Worm (Caenorhabditis elegans) whole organism, L4 larva: ENCODE data around the gene msp-81.
A peak's percentile ranks its signal among the peaks of the same experiment; 100 is the strongest.

Experiments
- F10B5.3 ChIP-seq: sonication (generic microtip); optimal IDR thresholded peaks from 2 replicates; lab custom pipeline; 2016; ENCODE audit warnings: mild to moderate bottlenecking, missing genetic modification characterization, missing compliant biosample characterization
- F49E8.2 ChIP-seq: sonication (generic microtip); optimal IDR thresholded peaks from 2 replicates; lab custom pipeline; 2016; ENCODE audit warnings: missing compliant biosample characterization, mild to moderate bottlenecking, missing genetic modification characterization, borderline replicate concordance
- T20F7.1 ChIP-seq: fragments of 200-800 bp; sonication (Bioruptor generic); optimal IDR thresholded peaks from 2 replicates; lab custom pipeline; 2018; ENCODE audit warnings: mild to moderate bottlenecking, missing genetic modification characterization, missing compliant biosample characterization
- Y105C5A.15 ChIP-seq: fragments of 200-800 bp; sonication (Bioruptor generic); IDR thresholded peaks from 2 replicates; pipeline ENCODE4 v1.3.6; 2022; ENCODE audit warnings: missing genetic modification characterization, missing compliant biosample characterization
- ZK546.5 ChIP-seq, 2 experiments: sonication (generic microtip); optimal IDR thresholded peaks; 2 replicates each; lab custom pipeline; 2017; ENCODE audit warnings: missing biosample characterization in 2 of 2, missing genetic modification characterization in 2 of 2
- aha-1 ChIP-seq: fragments of 150-350 bp; peaks from one replicate; lab custom pipeline; 2014; ENCODE audit warnings: missing biosample characterization, missing genetic modification characterization
- arid-1 ChIP-seq: fragments of 200-800 bp; sonication (Bioruptor generic); conservative IDR thresholded peaks from 2 replicates; pipeline ENCODE4 v1.3.6; 2022; ENCODE audit warnings: missing genetic modification reagents, missing genetic modification characterization, missing compliant biosample characterization
- attf-4 ChIP-seq: sonication (generic microtip); optimal IDR thresholded peaks from 3 replicates; lab custom pipeline; 2017; ENCODE audit warnings: missing biosample characterization, missing genetic modification characterization
- ceh-20 ChIP-seq: fragments of 200-800 bp; sonication (Bioruptor generic); IDR thresholded peaks from 2 replicates; pipeline ENCODE4 v1.3.6; 2022; ENCODE audit warnings: missing genetic modification reagents, missing genetic modification characterization, missing compliant biosample characterization
- daf-16 ChIP-seq, 3 experiments: sonication (generic microtip); optimal IDR thresholded peaks; 2 replicates each; lab custom pipeline; 2016 to 2017; ENCODE audit warnings: missing genetic modification characterization in 3 of 3, missing genetic modification reagents in 3 of 3, mild to moderate bottlenecking in 2 of 3, missing compliant biosample characterization in 2 of 3, missing biosample characterization in 1 of 3, moderate library complexity in 1 of 3
- dmd-6 ChIP-seq: fragments of 200-800 bp; sonication (Bioruptor generic); IDR thresholded peaks from 2 replicates; pipeline ENCODE4 v1.3.6; 2022; ENCODE audit warnings: missing genetic modification reagents, missing genetic modification characterization, missing compliant biosample characterization
- dmd-8 ChIP-seq: fragments of 200-800 bp; sonication (Bioruptor generic); IDR thresholded peaks from 2 replicates; pipeline ENCODE4 v1.3.6; 2022; ENCODE audit warnings: missing genetic modification characterization, missing compliant biosample characterization
- dmd-9 ChIP-seq: fragments of 200-800 bp; sonication (Bioruptor generic); IDR thresholded peaks from 2 replicates; pipeline ENCODE4 v1.3.6; 2022; ENCODE audit warnings: missing genetic modification reagents, missing genetic modification characterization, missing compliant biosample characterization
- dpl-1 ChIP-seq: fragments of 150-350 bp; optimal IDR thresholded peaks from 2 replicates; lab custom pipeline; 2014; ENCODE audit warnings: missing biosample characterization, missing genetic modification reagents, missing genetic modification characterization
- dve-1 ChIP-seq: sonication (generic microtip); optimal IDR thresholded peaks from 2 replicates; lab custom pipeline; 2017; ENCODE audit warnings: antibody characterized with exemption, mild to moderate bottlenecking, missing genetic modification characterization, missing compliant biosample characterization; ENCODE audit not compliant: insufficient read depth
- egl-27 ChIP-seq: sonication (generic microtip); optimal IDR thresholded peaks from 3 replicates; lab custom pipeline; 2017; ENCODE audit warnings: missing biosample characterization, missing genetic modification reagents, missing genetic modification characterization
- egl-43 ChIP-seq: fragments of 200-800 bp; sonication (Bioruptor generic); IDR thresholded peaks from 2 replicates; pipeline ENCODE4 v1.3.6; 2022; ENCODE audit warnings: missing genetic modification reagents, missing genetic modification characterization, missing compliant biosample characterization
- hif-1 ChIP-seq, 2 experiments: sonication (generic microtip); optimal IDR thresholded peaks; 2 replicates each; lab custom pipeline; 2016 to 2017; ENCODE audit warnings: missing compliant biosample characterization in 2 of 2, missing genetic modification characterization in 2 of 2, missing genetic modification reagents in 2 of 2, missing genotype in 2 of 2, mild to moderate bottlenecking in 1 of 2
- hlh-11 ChIP-seq: fragments of 200-800 bp; sonication (Bioruptor generic); optimal IDR thresholded peaks from 2 replicates; lab custom pipeline; 2018; ENCODE audit warnings: mild to moderate bottlenecking, missing genetic modification characterization, missing compliant biosample characterization
- hlh-30 ChIP-seq: sonication (generic microtip); optimal IDR thresholded peaks from 2 replicates; lab custom pipeline; 2017; ENCODE audit warnings: antibody characterized with exemption, mild to moderate bottlenecking, missing genetic modification characterization, missing compliant biosample characterization; ENCODE audit not compliant: insufficient read depth
- hmg-1.1 ChIP-seq: fragments of 200-800 bp; sonication (Bioruptor generic); IDR thresholded peaks from 2 replicates; pipeline ENCODE4 v1.3.6; 2022; ENCODE audit warnings: missing genetic modification reagents, missing genetic modification characterization, missing compliant biosample characterization
- lin-1 ChIP-seq: fragments of 200-800 bp; sonication (Bioruptor generic); IDR thresholded peaks from 2 replicates; pipeline ENCODE4 v1.3.6; 2022; ENCODE audit warnings: missing genetic modification reagents, missing genetic modification characterization, missing compliant biosample characterization
- lin-13 ChIP-seq: fragments of 150-350 bp; optimal IDR thresholded peaks from 2 replicates; lab custom pipeline; 2014; ENCODE audit warnings: missing biosample characterization, missing genetic modification reagents, missing genetic modification characterization
- lin-15B ChIP-seq: fragments of 150-350 bp; sonication (generic microtip); optimal IDR thresholded peaks from 3 replicates; lab custom pipeline; 2014; ENCODE audit warnings: missing biosample characterization, missing genetic modification characterization
- lin-39 ChIP-seq: fragments of 150-350 bp; optimal IDR thresholded peaks from 2 replicates; lab custom pipeline; 2014; ENCODE audit warnings: missing biosample characterization, missing genetic modification reagents, missing genetic modification characterization
- lsy-2 ChIP-seq, 2 experiments: fragments of 150-350 bp in 1 of 2; sonication (generic microtip) in 1 of 2; optimal IDR thresholded peaks; 2 replicates each; lab custom pipeline; 2014 to 2017; ENCODE audit warnings: missing biosample characterization in 2 of 2, missing genetic modification characterization in 2 of 2
- madf-9 ChIP-seq: fragments of 200-800 bp; sonication (Bioruptor generic); conservative IDR thresholded peaks from 2 replicates; pipeline ENCODE4 v1.3.6; 2022; ENCODE audit warnings: missing genetic modification reagents, missing genetic modification characterization, missing compliant biosample characterization
- mdl-1 ChIP-seq, 2 experiments: fragments of 150-350 bp in 1 of 2; sonication (generic microtip) in 1 of 2; optimal IDR thresholded peaks; 2 replicates each; lab custom pipeline; 2014 to 2017; ENCODE audit warnings: missing biosample characterization in 2 of 2, missing genetic modification characterization in 2 of 2
- mep-1 ChIP-seq: fragments of 150-350 bp; sonication (generic microtip); optimal IDR thresholded peaks from 3 replicates; lab custom pipeline; 2014; ENCODE audit warnings: missing biosample characterization, missing genetic modification characterization
- mes-2 ChIP-seq: sonication (generic microtip); optimal IDR thresholded peaks from 2 replicates; lab custom pipeline; 2016; ENCODE audit warnings: missing genotype, mild to moderate bottlenecking, missing genetic modification characterization, missing compliant biosample characterization; ENCODE audit not compliant: poor library complexity, severe bottlenecking
- mxl-3 ChIP-seq: fragments of 200-800 bp; sonication (Bioruptor generic); optimal IDR thresholded peaks from 2 replicates; lab custom pipeline; 2018; ENCODE audit warnings: mild to moderate bottlenecking, missing genetic modification characterization, missing compliant biosample characterization
- nhr-10 ChIP-seq: fragments of 150-350 bp; optimal IDR thresholded peaks from 2 replicates; lab custom pipeline; 2014; ENCODE audit warnings: missing biosample characterization, missing genetic modification characterization
- nhr-11 ChIP-seq: fragments of 150-350 bp; optimal IDR thresholded peaks from 2 replicates; lab custom pipeline; 2014; ENCODE audit warnings: missing biosample characterization, missing genetic modification characterization
- nhr-28 ChIP-seq: fragments of 150-350 bp; optimal IDR thresholded peaks from 2 replicates; lab custom pipeline; 2014; ENCODE audit warnings: missing biosample characterization, missing genetic modification characterization
- nhr-48 ChIP-seq: sonication (generic microtip); optimal IDR thresholded peaks from 2 replicates; lab custom pipeline; 2016; ENCODE audit warnings: mild to moderate bottlenecking, missing genetic modification characterization, missing compliant biosample characterization
- nhr-6 ChIP-seq: fragments of 150-350 bp; optimal IDR thresholded peaks from 2 replicates; lab custom pipeline; 2014; ENCODE audit warnings: missing biosample characterization, missing genetic modification characterization
- nhr-77 ChIP-seq: fragments of 150-350 bp; optimal IDR thresholded peaks from 2 replicates; lab custom pipeline; 2014; ENCODE audit warnings: missing biosample characterization, missing genetic modification characterization
- pqm-1 ChIP-seq: sonication (generic microtip); optimal IDR thresholded peaks from 2 replicates; lab custom pipeline; 2017; ENCODE audit warnings: missing biosample characterization, missing genetic modification characterization
- rbr-2 ChIP-seq: sonication (generic microtip); optimal IDR thresholded peaks from 2 replicates; lab custom pipeline; 2016; ENCODE audit warnings: missing genotype, missing genetic modification characterization, missing compliant biosample characterization
- tag-97 ChIP-seq: fragments of 200-800 bp; sonication (Bioruptor generic); IDR thresholded peaks from 2 replicates; pipeline ENCODE4 v1.3.6; 2022; ENCODE audit warnings: missing genetic modification characterization, missing compliant biosample characterization
- tra-1 ChIP-seq: fragments of 200-800 bp; sonication (Bioruptor generic); IDR thresholded peaks from 2 replicates; pipeline ENCODE4 v1.3.6; 2022; ENCODE audit warnings: missing genetic modification reagents, missing genetic modification characterization, missing compliant biosample characterization
- unc-62 ChIP-seq, 3 experiments: fragments of 150-350 bp in 1 of 3; sonication (generic microtip); optimal IDR thresholded peaks in 2 of 3; peaks in 1 of 3; 1 replicate in 1 of 3; 2 replicates in 2 of 3; lab custom pipeline; 2014 to 2017; ENCODE audit warnings: missing biosample characterization in 3 of 3, missing genetic modification characterization in 3 of 3, missing genetic modification reagents in 3 of 3, missing genotype in 1 of 3
- zag-1 ChIP-seq: fragments of 150-350 bp; optimal IDR thresholded peaks from 2 replicates; lab custom pipeline; 2014; ENCODE audit warnings: missing biosample characterization, missing genetic modification characterization
- zfp-2 ChIP-seq: sonication (generic microtip); optimal IDR thresholded peaks from 2 replicates; lab custom pipeline; 2016; ENCODE audit warnings: mild to moderate bottlenecking, missing genetic modification characterization, missing compliant biosample characterization
- zip-11 ChIP-seq: fragments of 200-800 bp; sonication (Bioruptor generic); IDR thresholded peaks from 2 replicates; pipeline ENCODE4 v1.3.6; 2022; ENCODE audit warnings: missing genetic modification characterization, missing compliant biosample characterization

msp-81 gene

ce11 chrIV:9875646-9876045 lies 39.4 kb upstream of the msp-81 start (continued):
- no peak for TF ChIP-seq dmd-8 (GFP tag; lab: Robert Waterston, UW)

- TF ChIP-seq nhr-10 (no peak), ceh-20 (GFP tag; lab: Robert Waterston, UW) (peak; percentile 9; the same call in 1 of the 2 replicates), hlh-11 (tag; lab: Kevin White, UChicago) (peak; percentile 71), mep-1 (tag; lab: Kevin White, UChicago) (peak; percentile 66), madf-9 (GFP tag; lab: Robert Waterston, UW) (no peak), nhr-28 (tag; lab: Kevin White, UChicago) (peak; percentile 39), T20F7.1 (GFP tag; lab: Kevin White, UChicago) (peak; percentile 26), dmd-6 (GFP tag; lab: Robert Waterston, UW) (peak; percentile 61), aha-1 (tag; lab: Kevin White, UChicago) (peak; percentile 60), daf-16 (GFP tag; optimal IDR thresholded peaks at IDR 0.05; lab: Kevin White, UChicago) (no peak), daf-16 (tag; optimal IDR thresholded peaks at IDR 0.05; lab: Kevin White, UChicago) (peak; percentile 42), lin-15B (tag; lab: Kevin White, UChicago) (no peak), lsy-2 (tag; optimal IDR thresholded peaks at IDR 0.05; lab: Kevin White, UChicago) (peak in 1 of 2 experiments; percentile 46), dmd-8 (GFP tag; lab: Robert Waterston, UW) (no peak), ZK546.5 (tag; optimal IDR thresholded peaks at IDR 0.05; lab: Kevin White, UChicago) (no peak), nhr-6 (tag; lab: Kevin White, UChicago) (peak; percentile 15), hif-1 (tag; optimal IDR thresholded peaks at IDR 0.05; lab: Kevin White, UChicago) (peak in 1 of 2 experiments; percentile 8), dve-1 (tag; lab: Kevin White, UChicago) (peak; percentile 37), tra-1 (no peak), dpl-1 (GFP tag; lab: Kevin White, UChicago) (peak; percentile 12), lin-1 (GFP tag; lab: Robert Waterston, UW) (peak; percentile 30; the same call in 1 of the 2 replicates), egl-27 (no peak), pqm-1 (tag; lab: Kevin White, UChicago) (peak; percentile 9), tag-97 (no peak), arid-1 (GFP tag; lab: Robert Waterston, UW) (no peak), unc-62 (GFP tag; optimal IDR thresholded peaks at IDR 0.05 in 1 of 2; lab: Kevin White, UChicago) (peak in 1 of 2 experiments; percentile 14), unc-62 (tag; optimal IDR thresholded peaks at IDR 0.05; lab: Kevin White, UChicago) (no peak), zfp-2 (tag; lab: Kevin White, UChicago) (no peak), nhr-48 (tag; lab: Kevin White, UChicago) (peak; percentile 60), hmg-1.1 (GFP tag; lab: Robert Waterston, UW) (peak; percentile 56; the same call in 1 of the 2 replicates), Y105C5A.15 (no peak), dmd-9 (GFP tag; lab: Robert Waterston, UW) (no peak), egl-43 (GFP tag; lab: Robert Waterston, UW) (no peak), lin-13 (GFP tag; lab: Kevin White, UChicago) (peak; percentile 13), mxl-3 (GFP tag; lab: Kevin White, UChicago) (peak; percentile 71), mes-2 (tag; lab: Kevin White, UChicago) (peak; percentile 37), zip-11 (GFP tag; lab: Robert Waterston, UW) (no peak), lin-39 (tag; lab: Kevin White, UChicago) (no peak), F49E8.2 (tag; lab: Kevin White, UChicago) (no peak), mdl-1 (tag; optimal IDR thresholded peaks at IDR 0.05; lab: Kevin White, UChicago) (peak; percentile 26 to 55), nhr-77 (peak; percentile 17), hlh-30 (peak; percentile 84), attf-4 (tag; lab: Kevin White, UChicago) (no peak), zag-1 (tag; lab: Kevin White, UChicago) (no peak), nhr-11 (tag; lab: Kevin White, UChicago) (peak; percentile 53), F10B5.3 (no peak), rbr-2 (tag; lab: Kevin White, UChicago) (peak; percentile 20)
Observed at ce11 chrIV:9873837-9874236, 37.6 kb upstream of the msp-81 start.
